Worm (Caenorhabditis elegans): ENCODE measurements around the gene ule-2.

ce11 chrIV:14620042-14620441 lies 14.9 kb upstream of the ule-2 start:
- TF ChIP-seq jun-1 (tag; optimal IDR thresholded peaks at IDR 0.05): no peak
- no peak for TF ChIP-seq spr-1 (tag; optimal IDR thresholded peaks at IDR 0.05)
- no peak for TF ChIP-seq pqm-1 (tag; optimal IDR thresholded peaks at IDR 0.05)
- TF ChIP-seq nhr-11 (tag; optimal IDR thresholded peaks at IDR 0.05): no peak
- TF ChIP-seq dmd-6 (GFP tag; IDR thresholded peaks at IDR 0.05): peak; percentile 68
- no peak for TF ChIP-seq arid-1 (GFP tag; conservative IDR thresholded peaks at IDR 0.05)
- TF ChIP-seq mdt-29 (GFP tag; IDR thresholded peaks at IDR 0.05): no peak
- no peak for TF ChIP-seq daf-8 (GFP tag; IDR thresholded peaks at IDR 0.05)
- no peak for TF ChIP-seq Y105C5A.15 (GFP tag; IDR thresholded peaks at IDR 0.05)

All from whole organism, L4 larva.